Fruit fly (Drosophila melanogaster): ENCODE results near the gene Vps16B.

The Vps16B gene

dm6 chr3R:29778139-29778984 is 37.9 kb downstream of the Vps16B start (continued):
- TF ChIP-seq CG13287 (GFP tag; IDR thresholded peaks at IDR 0.05; ENCODE audit: partially characterized antibody): peak; percentile 39; the same call in 1 of the 2 replicates
- TF ChIP-seq amos (GFP tag; IDR thresholded peaks at IDR 0.05; ENCODE audit: partially characterized antibody): peak; percentile 34; the same call in 1 of the 2 replicates
- no peak for TF ChIP-seq Atf6 (GFP tag; IDR thresholded peaks at IDR 0.05)
- TF ChIP-seq Nf-YC (tag; optimal IDR thresholded peaks at IDR 0.05): peak; percentile 5
- 0 out of 3 replicates have a peak, but pooled peaks have one; percentile 21 for TF ChIP-seq sr (GFP tag; IDR thresholded peaks at IDR 0.05)
- TF ChIP-seq bbx (GFP tag; IDR thresholded peaks at IDR 0.05; ENCODE audit: partially characterized antibody): peak; percentile 60; the same call in 1 of the 2 replicates
- TF ChIP-seq Scr (GFP tag; IDR thresholded peaks at IDR 0.05; ENCODE audit: partially characterized antibody): peak; percentile 53
- TF ChIP-seq Trl (optimal IDR thresholded peaks at IDR 0.05): peak; percentile 5 to 29
- no peak for TF ChIP-seq Trl (GFP tag; optimal IDR thresholded peaks at IDR 0.05)
- TF ChIP-seq crol (GFP tag; IDR thresholded peaks at IDR 0.05): peak; percentile 52; the same call in 1 of the 2 replicates
- TF ChIP-seq abd-A (tag; optimal IDR thresholded peaks at IDR 0.05): peak; percentile 47
- no peak for TF ChIP-seq CG13424 (tag; optimal IDR thresholded peaks at IDR 0.05)
- TF ChIP-seq Eip74EF (GFP tag; optimal IDR thresholded peaks at IDR 0.05): peak in 1 of 2 experiments; percentile 12

dm6 chr3R:29777213-29777612 is 39.0 kb downstream of the Vps16B start:
- no peak for TF ChIP-seq crp (GFP tag; optimal IDR thresholded peaks at IDR 0.05)
- TF ChIP-seq CG16863 (GFP tag; optimal IDR thresholded peaks at IDR 0.05): no peak
- TF ChIP-seq CG42726 (GFP tag; IDR thresholded peaks at IDR 0.05; ENCODE audit: partially characterized antibody): no peak
- no peak for TF ChIP-seq CrebB (tag; optimal IDR thresholded peaks at IDR 0.05)
- no peak for TF ChIP-seq CG4328 (GFP tag; optimal IDR thresholded peaks at IDR 0.05)
- TF ChIP-seq CG18619 (GFP tag; optimal IDR thresholded peaks at IDR 0.05): no peak
- no peak for TF ChIP-seq CG6791 (GFP tag; IDR thresholded peaks at IDR 0.05; ENCODE audit: partially characterized antibody)
- TF ChIP-seq chif (GFP tag; optimal IDR thresholded peaks at IDR 0.05): no peak
- TF ChIP-seq vvl (GFP tag; IDR thresholded peaks at IDR 0.05): 0 out of 2 replicates have a peak, but pooled peaks have one; percentile 6
- no peak for TF ChIP-seq CG3065 (GFP tag; optimal IDR thresholded peaks at IDR 0.05)
- peak; percentile 33 for TF ChIP-seq exex (tag; optimal IDR thresholded peaks at IDR 0.05)
- TF ChIP-seq CG2678 (tag; optimal IDR thresholded peaks at IDR 0.05): no peak
- peak; percentile 52 for TF ChIP-seq grn (GFP tag; optimal IDR thresholded peaks at IDR 0.05)
- TF ChIP-seq fu2 (GFP tag; optimal IDR thresholded peaks at IDR 0.05): no peak
- no peak for TF ChIP-seq H2.0 (GFP tag; IDR thresholded peaks at IDR 0.05)
- no peak for TF ChIP-seq CG2129 (GFP tag; IDR thresholded peaks at IDR 0.05; ENCODE audit: partially characterized antibody)
- TF ChIP-seq CG9215 (GFP tag; IDR thresholded peaks at IDR 0.05): no peak
- no peak for TF ChIP-seq phol (tag; optimal IDR thresholded peaks at IDR 0.05)
- TF ChIP-seq Fer2 (tag; optimal IDR thresholded peaks at IDR 0.05): no peak
- TF ChIP-seq CG7556 (GFP tag; optimal IDR thresholded peaks at IDR 0.05): no peak
- TF ChIP-seq CG12236 (GFP tag; optimal IDR thresholded peaks at IDR 0.05): no peak
- peak; percentile 65 for TF ChIP-seq crol (GFP tag; IDR thresholded peaks at IDR 0.05)
- no peak for TF ChIP-seq unpg (GFP tag; optimal IDR thresholded peaks at IDR 0.05)
- TF ChIP-seq CG4617 (GFP tag; optimal IDR thresholded peaks at IDR 0.05; ENCODE audit: borderline replicate concordance): no peak
- no peak for TF ChIP-seq lmd (GFP tag; IDR thresholded peaks at IDR 0.05)
- TF ChIP-seq Pdp1 (GFP tag; optimal IDR thresholded peaks at IDR 0.05): peak in 1 of 2 experiments; percentile 70

Measured in whole organism, embryonic.